Fruit fly (Drosophila melanogaster) whole organism, prepupa: ENCODE data around the gene deltaCOP.

Experiments
- Blimp-1 ChIP-seq: fragments of 200-800 bp; sonication (Bioruptor generic); optimal IDR thresholded peaks from 3 replicates; lab custom pipeline; 2017; ENCODE audit warnings: missing biosample characterization, missing genetic modification characterization, mild to moderate bottlenecking, moderate library complexity, missing genetic modification reagents
- CG10631 ChIP-seq: fragments of 200-800 bp; sonication (Bioruptor generic); optimal IDR thresholded peaks from 2 replicates; lab custom pipeline; 2016; ENCODE audit warnings: missing biosample characterization, missing genetic modification characterization
- CG10669 ChIP-seq: fragments of 200-800 bp; sonication (Bioruptor generic); optimal IDR thresholded peaks from 3 replicates; lab custom pipeline; 2018; ENCODE audit warnings: missing biosample characterization, mild to moderate bottlenecking, missing genetic modification characterization, moderate library complexity
- CG11294 ChIP-seq: fragments of 200-800 bp; sonication (Bioruptor generic); IDR thresholded peaks from 2 replicates; pipeline ENCODE4 v1.3.6; 2022; ENCODE audit warnings: missing biosample characterization, missing genetic modification characterization
- CG11902 ChIP-seq: fragments of 200-800 bp; sonication (Bioruptor generic); optimal IDR thresholded peaks from 3 replicates; lab custom pipeline; 2016; ENCODE audit warnings: missing biosample characterization, missing genetic modification characterization
- CG15336 ChIP-seq: fragments of 200-800 bp; sonication (Bioruptor generic); IDR thresholded peaks from 2 replicates; pipeline ENCODE4 v1.3.6; 2022; ENCODE audit warnings: missing biosample characterization, missing genetic modification characterization
- CG1621 ChIP-seq: fragments of 200-800 bp; sonication (Bioruptor generic); optimal IDR thresholded peaks from 3 replicates; lab custom pipeline; 2018; ENCODE audit warnings: missing biosample characterization, mild to moderate bottlenecking, missing genetic modification characterization
- CG3032 ChIP-seq: fragments of 200-800 bp; optimal IDR thresholded peaks from 2 replicates; lab custom pipeline; 2019; ENCODE audit warnings: missing biosample characterization, mild to moderate bottlenecking, missing genetic modification characterization, moderate library complexity
- CG31627 ChIP-seq: fragments of 200-800 bp; sonication (Bioruptor generic); optimal IDR thresholded peaks from 3 replicates; lab custom pipeline; 2016; ENCODE audit warnings: missing biosample characterization, missing genetic modification characterization
- CG34406 ChIP-seq: fragments of 200-800 bp; sonication (Bioruptor generic); optimal IDR thresholded peaks from 3 replicates; lab custom pipeline; 2016; ENCODE audit warnings: missing biosample characterization, missing genetic modification characterization
- CG4318 ChIP-seq: fragments of 200-800 bp; sonication (Bioruptor generic); optimal IDR thresholded peaks from 3 replicates; lab custom pipeline; 2017; ENCODE audit warnings: missing biosample characterization, mild to moderate bottlenecking, missing genetic modification characterization
- CG6163 ChIP-seq: fragments of 200-800 bp; sonication (Bioruptor generic); IDR thresholded peaks from 3 replicates; pipeline ENCODE4 v1.3.6; 2022; ENCODE audit warnings: missing biosample characterization, missing genetic modification characterization
- CG6276 ChIP-seq: fragments of 200-800 bp; sonication (Bioruptor generic); optimal IDR thresholded peaks from 2 replicates; lab custom pipeline; 2017; ENCODE audit warnings: missing biosample characterization, mild to moderate bottlenecking, missing genetic modification characterization
- CG6792 ChIP-seq: fragments of 200-800 bp; sonication (Bioruptor generic); optimal IDR thresholded peaks from 3 replicates; lab custom pipeline; 2016; ENCODE audit warnings: missing biosample characterization, missing genetic modification characterization
- CG6808 ChIP-seq: fragments of 200-800 bp; sonication (Bioruptor generic); optimal IDR thresholded peaks from 3 replicates; lab custom pipeline; 2017; ENCODE audit warnings: missing biosample characterization, missing genetic modification characterization, mild to moderate bottlenecking, moderate library complexity, missing genetic modification reagents
- CG6854 ChIP-seq: fragments of 200-800 bp; sonication (Bioruptor generic); optimal IDR thresholded peaks from 2 replicates; lab custom pipeline; 2017; ENCODE audit warnings: missing biosample characterization, mild to moderate bottlenecking, missing genetic modification characterization
- CG7368 ChIP-seq: fragments of 200-800 bp; sonication (Bioruptor generic); optimal IDR thresholded peaks from 3 replicates; lab custom pipeline; 2016; ENCODE audit warnings: missing biosample characterization, missing genetic modification characterization
- CG8119 ChIP-seq: fragments of 200-800 bp; sonication (Bioruptor generic); IDR thresholded peaks from 3 replicates; pipeline ENCODE4 v1.3.6; 2022; ENCODE audit warnings: missing biosample characterization, missing genetic modification characterization
- CG8319 ChIP-seq: fragments of 200-800 bp; sonication (Bioruptor generic); optimal IDR thresholded peaks from 3 replicates; lab custom pipeline; 2016; ENCODE audit warnings: missing biosample characterization, missing genetic modification characterization
- CG8632 ChIP-seq: fragments of 200-800 bp; sonication (Bioruptor generic); optimal IDR thresholded peaks from 3 replicates; lab custom pipeline; 2016; ENCODE audit warnings: missing biosample characterization, missing genetic modification characterization
- CG9139 ChIP-seq: fragments of 200-800 bp; sonication (Bioruptor generic); optimal IDR thresholded peaks from 3 replicates; lab custom pipeline; 2017; ENCODE audit warnings: missing biosample characterization, mild to moderate bottlenecking, missing genetic modification characterization
- Eip78C ChIP-seq: fragments of 200-800 bp; sonication (Bioruptor generic); peaks from one replicate; lab custom pipeline; 2016; ENCODE audit warnings: missing biosample characterization, missing genetic modification characterization
- Eip93F ChIP-seq: fragments of 200-800 bp; sonication (Bioruptor generic); optimal IDR thresholded peaks from 2 replicates; lab custom pipeline; 2016; ENCODE audit warnings: missing biosample characterization, mild to moderate bottlenecking, missing genetic modification characterization
- Ets21C ChIP-seq: fragments of 200-800 bp; sonication (Bioruptor generic); optimal IDR thresholded peaks from 3 replicates; lab custom pipeline; 2016; ENCODE audit warnings: missing biosample characterization, missing genetic modification characterization
- Ets96B ChIP-seq: fragments of 200-800 bp; optimal IDR thresholded peaks from 2 replicates; lab custom pipeline; 2019; ENCODE audit warnings: missing biosample characterization, mild to moderate bottlenecking, missing genetic modification characterization, moderate library complexity
- Gug ChIP-seq: fragments of 200-800 bp; sonication (Bioruptor generic); IDR thresholded peaks from 2 replicates; pipeline ENCODE4 v1.3.6; 2022; ENCODE audit warnings: missing biosample characterization, missing genetic modification characterization
- Hr38 ChIP-seq: sonication (Bioruptor generic); optimal IDR thresholded peaks from 2 replicates; lab custom pipeline; 2016; ENCODE audit warnings: missing biosample characterization, missing genetic modification characterization
- Hr39 ChIP-seq: fragments of 200-800 bp; sonication (Bioruptor generic); optimal IDR thresholded peaks from 2 replicates; lab custom pipeline; 2016; ENCODE audit warnings: missing biosample characterization, missing genetic modification characterization
- Hr4 ChIP-seq: fragments of 200-800 bp; sonication (Bioruptor generic); optimal IDR thresholded peaks from 3 replicates; lab custom pipeline; 2016; ENCODE audit warnings: missing biosample characterization, missing genetic modification characterization
- Lpt ChIP-seq: fragments of 200-800 bp; sonication (Bioruptor generic); optimal IDR thresholded peaks from 3 replicates; lab custom pipeline; 2016; ENCODE audit warnings: missing biosample characterization, missing genetic modification characterization
- OdsH ChIP-seq: fragments of 200-800 bp; sonication (Bioruptor generic); optimal IDR thresholded peaks from 3 replicates; lab custom pipeline; 2016; ENCODE audit warnings: missing biosample characterization, missing genetic modification characterization
- Sox14 ChIP-seq: fragments of 200-800 bp; sonication (Bioruptor generic); optimal IDR thresholded peaks from 3 replicates; lab custom pipeline; 2016; ENCODE audit warnings: missing biosample characterization, missing genetic modification characterization
- Sox15 ChIP-seq: fragments of 200-800 bp; sonication (Bioruptor generic); optimal IDR thresholded peaks from 3 replicates; lab custom pipeline; 2016; ENCODE audit warnings: missing biosample characterization, missing genetic modification characterization
- achi ChIP-seq: fragments of 200-800 bp; sonication (Bioruptor generic); optimal IDR thresholded peaks from 3 replicates; lab custom pipeline; 2016; ENCODE audit warnings: missing biosample characterization, missing genetic modification characterization
- acj6 ChIP-seq: fragments of 200-800 bp; sonication (Bioruptor generic); optimal IDR thresholded peaks from 3 replicates; lab custom pipeline; 2016; ENCODE audit warnings: missing biosample characterization, missing genetic modification characterization
- cyc ChIP-seq: fragments of 200-800 bp; sonication (Bioruptor generic); optimal IDR thresholded peaks from 3 replicates; lab custom pipeline; 2016; ENCODE audit warnings: missing biosample characterization, missing genetic modification characterization
- dac ChIP-seq: fragments of 200-800 bp; sonication (Bioruptor generic); optimal IDR thresholded peaks from 2 replicates; lab custom pipeline; 2017; ENCODE audit warnings: missing biosample characterization, mild to moderate bottlenecking, missing genetic modification characterization
- eg ChIP-seq: fragments of 200-800 bp; sonication (Bioruptor generic); IDR thresholded peaks from 3 replicates; pipeline ENCODE4 v1.3.6; 2022; ENCODE audit warnings: missing biosample characterization, missing genetic modification characterization
- esn ChIP-seq: fragments of 200-800 bp; sonication (Bioruptor generic); optimal IDR thresholded peaks from 2 replicates; lab custom pipeline; 2016; ENCODE audit warnings: missing biosample characterization, mild to moderate bottlenecking, missing genetic modification characterization, moderate library complexity
- fd59A ChIP-seq: fragments of 200-800 bp; sonication (Bioruptor generic); optimal IDR thresholded peaks from 2 replicates; lab custom pipeline; 2017; ENCODE audit warnings: missing biosample characterization, mild to moderate bottlenecking, missing genetic modification characterization, missing genetic modification reagents
- fd85E ChIP-seq: fragments of 200-800 bp; sonication (Bioruptor generic); optimal IDR thresholded peaks from 3 replicates; lab custom pipeline; 2016; ENCODE audit warnings: missing biosample characterization, missing genetic modification characterization
- fkh ChIP-seq: fragments of 200-800 bp; sonication (Bioruptor generic); optimal IDR thresholded peaks from 3 replicates; lab custom pipeline; 2017; ENCODE audit warnings: missing biosample characterization, mild to moderate bottlenecking, missing genetic modification characterization, moderate library complexity
- net ChIP-seq: fragments of 200-800 bp; sonication (Bioruptor generic); optimal IDR thresholded peaks from 3 replicates; lab custom pipeline; 2016; ENCODE audit warnings: missing biosample characterization, missing genetic modification characterization
- pdm3 ChIP-seq: fragments of 200-800 bp; sonication (Bioruptor generic); optimal IDR thresholded peaks from 3 replicates; lab custom pipeline; 2016; ENCODE audit warnings: missing biosample characterization, missing genetic modification characterization
- salr ChIP-seq, 2 experiments: fragments of 200-800 bp; sonication (Bioruptor generic); optimal IDR thresholded peaks; 3 replicates each; lab custom pipeline; 2016 to 2018; ENCODE audit warnings: missing biosample characterization in 2 of 2, missing genetic modification characterization in 2 of 2, mild to moderate bottlenecking in 1 of 2
- spab ChIP-seq: fragments of 200-800 bp; sonication (Bioruptor generic); optimal IDR thresholded peaks from 2 replicates; lab custom pipeline; 2017; ENCODE audit warnings: missing biosample characterization, mild to moderate bottlenecking, missing genetic modification characterization, missing genetic modification reagents
- svp ChIP-seq: fragments of 200-800 bp; sonication (Bioruptor generic); peaks from one replicate; lab custom pipeline; 2016; ENCODE audit warnings: missing biosample characterization, missing genetic modification characterization
- topi ChIP-seq: fragments of 200-800 bp; sonication (Bioruptor generic); optimal IDR thresholded peaks from 3 replicates; lab custom pipeline; 2016; ENCODE audit warnings: missing biosample characterization, missing genetic modification characterization
- vri ChIP-seq: fragments of 200-800 bp; sonication (Bioruptor generic); optimal IDR thresholded peaks from 3 replicates; lab custom pipeline; 2016; ENCODE audit warnings: missing biosample characterization, mild to moderate bottlenecking, missing genetic modification characterization

The deltaCOP gene

dm6 chrX:1861620-1862184, at the start of gene deltaCOP (continued):
- TF ChIP-seq salr (GFP tag; optimal IDR thresholded peaks at IDR 0.05; lab: Kevin White, UChicago) (no peak), Gug (GFP tag; lab: Robert Waterston, UW) (peak; percentile 77), acj6 (no peak), esn (GFP tag; lab: Kevin White, UChicago) (peak; percentile 92), spab (GFP tag; lab: Kevin White, UChicago) (no peak), Eip78C (GFP tag; lab: Kevin White, UChicago) (peak; percentile 97), CG7368 (peak; percentile 77), CG6808 (GFP tag; lab: Kevin White, UChicago) (no peak)

- no peak for TF ChIP-seq fd59A (GFP tag; lab: Kevin White, UChicago)
- peak; percentile 79 for TF ChIP-seq svp
Observed at dm6 chrX:1909533-1909932, 47.9 kb upstream of the deltaCOP start.

- TF ChIP-seq CG8632 (GFP tag; lab: Kevin White, UChicago): no peak
- no peak for TF ChIP-seq CG6792
- TF ChIP-seq CG3032 (tag; lab: Kevin White, UChicago): peak; percentile 30
- TF ChIP-seq spab (GFP tag; lab: Kevin White, UChicago): no peak
- TF ChIP-seq acj6: no peak
- TF ChIP-seq CG34406: no peak
- no peak for TF ChIP-seq fkh (GFP tag; lab: Kevin White, UChicago)
- TF ChIP-seq CG4318 (GFP tag; lab: Kevin White, UChicago): no peak
- TF ChIP-seq CG9139 (GFP tag; lab: Kevin White, UChicago): peak; percentile 40
- TF ChIP-seq Hr38 (GFP tag; lab: Kevin White, UChicago): no peak
- TF ChIP-seq vri: no peak
- TF ChIP-seq CG11902 (GFP tag; lab: Kevin White, UChicago): no peak
- no peak for TF ChIP-seq CG10669 (GFP tag; lab: Kevin White, UChicago)
- no peak for TF ChIP-seq Sox15
- no peak for TF ChIP-seq Eip93F (GFP tag; lab: Kevin White, UChicago)
- TF ChIP-seq CG31627 (GFP tag; lab: Kevin White, UChicago): no peak
- peak; percentile 68 for TF ChIP-seq eg (GFP tag; lab: Robert Waterston, UW)
- no peak for TF ChIP-seq achi
- TF ChIP-seq Hr39: no peak
- peak; percentile 45 for TF ChIP-seq Lpt (GFP tag; lab: Kevin White, UChicago)
- no peak for TF ChIP-seq CG11294
- TF ChIP-seq CG10631: no peak
- no peak for TF ChIP-seq pdm3
- no peak for TF ChIP-seq Ets21C (GFP tag; lab: Kevin White, UChicago)
- TF ChIP-seq CG6163 (GFP tag; lab: Robert Waterston, UW): peak; percentile 45; the same call in 1 of the 3 replicates
- peak; percentile 36 for TF ChIP-seq topi (GFP tag; lab: Kevin White, UChicago)
- TF ChIP-seq OdsH (GFP tag; lab: Kevin White, UChicago): no peak
- TF ChIP-seq Hr4 (GFP tag; lab: Kevin White, UChicago): no peak
- TF ChIP-seq Sox14: peak; percentile 29
- peak; percentile 47 for TF ChIP-seq Ets96B
- TF ChIP-seq CG8319 (GFP tag; lab: Kevin White, UChicago): no peak
- TF ChIP-seq CG1621 (tag; lab: Kevin White, UChicago): peak; percentile 64
- no peak for TF ChIP-seq cyc (GFP tag; lab: Kevin White, UChicago)
- TF ChIP-seq CG7368: no peak
- no peak for TF ChIP-seq fd85E (GFP tag; lab: Kevin White, UChicago)
- TF ChIP-seq dac: peak; percentile 7
- TF ChIP-seq Blimp-1 (GFP tag; lab: Kevin White, UChicago): no peak
- peak; percentile 76 for TF ChIP-seq CG8119 (GFP tag; lab: Robert Waterston, UW)
- TF ChIP-seq CG6276 (GFP tag; lab: Kevin White, UChicago): peak; percentile 70
- TF ChIP-seq net: peak; percentile 45
- TF ChIP-seq Gug (GFP tag; lab: Robert Waterston, UW): no peak
- peak; percentile 58; the same call in 1 of the 2 replicates for TF ChIP-seq CG15336 (GFP tag; lab: Robert Waterston, UW)
- peak; percentile 27 for TF ChIP-seq CG6854
Observed at dm6 chrX:1908757-1909156, 47.2 kb upstream of the deltaCOP start, which contains the start of the genes Edem1 and Rbcn-3B. Gene Edem1, minus strand, starts transcription at chrX:1908827. Gene Rbcn-3B, plus strand, starts transcription at chrX:1908920.
